Worm (Caenorhabditis elegans) whole organism, L1 larva: ENCODE measurements around the gene T27D12.1.

Experiments
- ceh-90 ChIP-seq: sonication (generic microtip); optimal IDR thresholded peaks from 2 replicates; lab custom pipeline; 2016; ENCODE audit warnings: missing genetic modification characterization, missing compliant biosample characterization
- efl-1 ChIP-seq, 4 experiments: fragments of 150-350 bp; optimal IDR thresholded peaks in 3 of 4; peaks in 1 of 4; 1 replicate in 1 of 4; 2 replicates in 3 of 4; lab custom pipeline; 2014; ENCODE audit warnings: missing biosample characterization in 2 of 4, missing genetic modification characterization in 2 of 4, missing genetic modification reagents in 2 of 4
- egl-27 ChIP-seq, 2 experiments: fragments of 150-350 bp in 1 of 2; sonication (generic microtip); optimal IDR thresholded peaks; 3 replicates each; lab custom pipeline; 2017 to 2018; ENCODE audit warnings: missing biosample characterization in 2 of 2, missing genetic modification characterization in 2 of 2, missing genetic modification reagents in 2 of 2
- elt-2 ChIP-seq: sonication (generic microtip); optimal IDR thresholded peaks from 2 replicates; lab custom pipeline; 2016; ENCODE audit warnings: missing genetic modification characterization, mild to moderate bottlenecking, inconsistent platforms, missing compliant biosample characterization, missing genetic modification reagents
- fos-1 ChIP-seq: fragments of 150-350 bp; optimal IDR thresholded peaks from 2 replicates; lab custom pipeline; 2014; ENCODE audit warnings: missing biosample characterization, missing genetic modification characterization
- isw-1 ChIP-seq: fragments of 200-800 bp; sonication (Bioruptor generic); IDR thresholded peaks from 2 replicates; pipeline ENCODE4 v1.3.6; 2022; ENCODE audit warnings: missing genetic modification characterization, missing compliant biosample characterization
- lin-35 ChIP-seq, 2 experiments: fragments of 150-350 bp; optimal IDR thresholded peaks; 2 replicates each; lab custom pipeline; 2014; ENCODE audit warnings: missing biosample characterization in 2 of 2, missing genetic modification characterization in 2 of 2, missing genetic modification reagents in 2 of 2
- mdl-1 ChIP-seq, 2 experiments: fragments of 150-350 bp; optimal IDR thresholded peaks; 2 replicates each; lab custom pipeline; 2014 to 2017; ENCODE audit warnings: missing biosample characterization in 2 of 2, missing genetic modification characterization in 2 of 2, inconsistent platforms in 1 of 2
- nhr-90 ChIP-seq: sonication (generic microtip); optimal IDR thresholded peaks from 2 replicates; lab custom pipeline; 2016; ENCODE audit warnings: mild to moderate bottlenecking, missing genetic modification characterization, missing compliant biosample characterization; ENCODE audit not compliant: poor library complexity
- pqm-1 ChIP-seq: sonication (generic microtip); optimal IDR thresholded peaks from 3 replicates; lab custom pipeline; 2017; ENCODE audit warnings: missing biosample characterization, missing genetic modification characterization
- tlp-1 ChIP-seq: fragments of 150-350 bp; optimal IDR thresholded peaks from 2 replicates; lab custom pipeline; 2014; ENCODE audit warnings: missing biosample characterization, missing genetic modification characterization
- unc-62 ChIP-seq: fragments of 150-350 bp; optimal IDR thresholded peaks from 2 replicates; lab custom pipeline; 2014; ENCODE audit warnings: missing biosample characterization, missing genetic modification reagents, missing genetic modification characterization
- zip-4 ChIP-seq: fragments of 200-800 bp; sonication (Bioruptor generic); optimal IDR thresholded peaks from 2 replicates; lab custom pipeline; 2018; ENCODE audit warnings: mild to moderate bottlenecking, missing genetic modification characterization, moderate library complexity, missing compliant biosample characterization

- no peak for TF ChIP-seq isw-1 (GFP tag; lab: Robert Waterston, UW)
- no peak for TF ChIP-seq elt-2 (tag; lab: Kevin White, UChicago)
- TF ChIP-seq efl-1 (optimal IDR thresholded peaks at IDR 0.05; lab: Kevin White, UChicago): no peak
- TF ChIP-seq efl-1 (GFP tag; optimal IDR thresholded peaks at IDR 0.05 in 1 of 2; lab: Kevin White, UChicago): no peak
- TF ChIP-seq zip-4 (GFP tag; lab: Kevin White, UChicago): no peak
- TF ChIP-seq unc-62 (GFP tag; lab: Kevin White, UChicago): no peak
- no peak for TF ChIP-seq egl-27 (tag; optimal IDR thresholded peaks at IDR 0.05; lab: Kevin White, UChicago)
- no peak for TF ChIP-seq pqm-1 (tag; lab: Kevin White, UChicago)
- no peak for TF ChIP-seq tlp-1 (tag; lab: Kevin White, UChicago)
- TF ChIP-seq nhr-90 (tag; lab: Kevin White, UChicago): no peak
- TF ChIP-seq mdl-1 (tag; optimal IDR thresholded peaks at IDR 0.05; lab: Kevin White, UChicago): no peak
- TF ChIP-seq ceh-90 (tag; lab: Kevin White, UChicago): no peak
- no peak for TF ChIP-seq lin-35 (GFP tag; optimal IDR thresholded peaks at IDR 0.05; lab: Kevin White, UChicago)
- TF ChIP-seq fos-1 (tag; lab: Kevin White, UChicago): no peak
Observed at ce11 chrII:11839116-11839515, 3.3 kb upstream of the T27D12.1 start.
